Fruit fly (Drosophila melanogaster): ENCODE results near the gene CG11951.

Gene CG11951

dm6 chr3R:29230552-29231102 is 7.9 kb downstream of the CG11951 start:
- TF ChIP-seq vri (GFP tag; optimal IDR thresholded peaks at IDR 0.05) (peak; percentile 77), pdm3 (GFP tag; optimal IDR thresholded peaks at IDR 0.05) (no peak)

DNA sequence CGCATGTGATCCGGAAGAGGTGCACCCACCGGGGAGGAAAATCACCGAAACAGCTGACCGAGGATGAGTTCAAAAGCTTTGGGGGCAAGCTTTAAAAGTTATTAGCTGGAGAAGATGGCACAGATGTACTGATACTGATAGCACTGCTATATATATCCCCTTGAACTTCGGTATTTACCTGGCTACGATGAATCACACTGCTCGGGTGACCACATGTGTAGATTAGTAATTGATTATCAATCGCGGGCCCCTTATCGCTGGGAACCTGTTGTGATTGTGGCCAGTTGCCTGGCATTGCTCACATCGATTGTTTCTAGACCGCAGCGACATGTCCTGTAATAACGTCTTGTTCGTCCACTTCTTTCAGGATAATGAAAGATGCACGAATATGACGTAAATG is 8.6 kb downstream of the CG11951 start:
- TF ChIP-seq vri (GFP tag; optimal IDR thresholded peaks at IDR 0.05), result peak; percentile 20
- TF ChIP-seq CG3919 (GFP tag; optimal IDR thresholded peaks at IDR 0.05), result no peak

- TF ChIP-seq fkh (GFP tag; optimal IDR thresholded peaks at IDR 0.05) (peak; percentile 26), Blimp-1 (GFP tag; optimal IDR thresholded peaks at IDR 0.05) (peak; percentile 73), Ets21C (GFP tag; optimal IDR thresholded peaks at IDR 0.05) (no peak)
Observed at dm6 chr3R:29228745-29229448, 9.6 kb downstream of the CG11951 start, which contains the start of gene Usp1. Gene Usp1, plus strand, starts transcription at chr3R:29229161.

dm6 chr3R:29227675-29228211 is 10.8 kb downstream of the CG11951 start, which contains the start of gene CG14507:
Gene CG14507, minus strand, starts transcription at chr3R:29227725.
- TF ChIP-seq CG8632 (GFP tag; optimal IDR thresholded peaks at IDR 0.05) (no peak), CG1621 (tag; optimal IDR thresholded peaks at IDR 0.05) (no peak), CG8119 (GFP tag; IDR thresholded peaks at IDR 0.05) (peak; percentile 69), CG15336 (GFP tag; IDR thresholded peaks at IDR 0.05) (peak; percentile 74), eg (GFP tag; IDR thresholded peaks at IDR 0.05) (peak; percentile 25; the same call in 1 of the 3 replicates), Gug (GFP tag; IDR thresholded peaks at IDR 0.05) (no peak)

DNA sequence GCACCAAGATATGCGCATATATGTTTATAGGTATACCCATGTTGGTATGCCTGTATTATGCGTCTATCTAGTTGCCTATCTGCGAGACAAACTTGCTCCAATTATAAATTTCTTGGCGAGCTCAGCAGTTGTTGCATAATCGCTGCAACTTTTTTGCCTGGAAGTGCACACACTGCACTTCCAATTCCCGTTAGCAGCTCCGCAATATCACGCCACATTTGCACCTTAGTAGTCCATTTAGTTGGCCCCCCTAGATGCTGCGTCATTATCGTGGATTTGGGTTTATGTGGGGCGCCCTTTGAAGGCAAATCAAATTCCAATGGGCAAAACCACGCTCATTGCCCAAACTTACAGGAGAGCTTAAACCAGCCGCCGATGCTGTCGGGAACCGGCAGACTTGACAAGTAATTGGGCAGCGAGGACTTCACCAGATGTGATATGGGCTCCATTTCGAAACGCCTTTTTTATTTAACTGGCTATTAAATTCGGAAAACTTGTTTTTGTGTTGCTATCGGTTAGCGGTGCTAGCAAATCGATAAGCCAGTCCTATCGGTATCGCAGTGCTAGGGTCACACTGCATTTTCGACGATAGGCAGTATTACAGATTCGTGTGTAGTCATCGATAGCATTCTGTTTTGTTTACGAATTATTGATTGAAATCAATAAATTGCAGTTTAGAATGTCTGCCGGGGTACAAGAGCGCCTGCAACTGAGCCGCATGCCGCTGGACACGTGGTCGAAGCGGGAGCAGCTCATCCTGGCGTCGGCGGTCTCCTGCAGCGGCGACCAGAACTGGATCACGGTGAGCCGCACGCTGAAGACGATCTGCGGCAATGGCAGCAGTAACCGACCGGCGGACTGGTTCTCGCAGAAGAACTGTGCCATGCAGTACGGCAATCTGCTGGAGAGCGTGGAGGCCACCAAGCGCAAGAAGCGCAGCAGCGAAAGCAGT is 15.4 kb downstream of the CG11951 start, which contains the start of the genes Cisd2 and Brd8:
TSS of gene Cisd2 (minus strand) at position 538 of the 952 bp plus-strand sequence.
TSS of gene Brd8 (plus strand) at position 595 of the 952 bp plus-strand sequence.
- TF ChIP-seq vri (GFP tag; optimal IDR thresholded peaks at IDR 0.05), result peak; percentile 10
- peak; percentile 6 for TF ChIP-seq esn (GFP tag; optimal IDR thresholded peaks at IDR 0.05)
- no peak for TF ChIP-seq CG9139 (GFP tag; optimal IDR thresholded peaks at IDR 0.05)
- TF ChIP-seq Smox (GFP tag; optimal IDR thresholded peaks at IDR 0.05), result no peak
- no peak for TF ChIP-seq Gug (GFP tag; IDR thresholded peaks at IDR 0.05)
- TF ChIP-seq cyc (GFP tag; optimal IDR thresholded peaks at IDR 0.05), result no peak
- no peak for TF ChIP-seq CG6163 (GFP tag; IDR thresholded peaks at IDR 0.05)
- TF ChIP-seq achi (GFP tag; optimal IDR thresholded peaks at IDR 0.05), result no peak
- no peak for TF ChIP-seq ss (GFP tag; optimal IDR thresholded peaks at IDR 0.05)
- TF ChIP-seq Eip78C (GFP tag), result peak; percentile 48
- no peak for TF ChIP-seq CG16779 (tag; optimal IDR thresholded peaks at IDR 0.05)
- peak; percentile 44 for TF ChIP-seq fkh (GFP tag; optimal IDR thresholded peaks at IDR 0.05)

- TF ChIP-seq salr (GFP tag; optimal IDR thresholded peaks at IDR 0.05), result no peak
- no peak for TF ChIP-seq CG9139 (GFP tag; optimal IDR thresholded peaks at IDR 0.05)
- no peak for TF ChIP-seq CG3032 (tag; optimal IDR thresholded peaks at IDR 0.05)
- no peak for TF ChIP-seq spab (GFP tag; optimal IDR thresholded peaks at IDR 0.05)
- TF ChIP-seq Sox15 (GFP tag; optimal IDR thresholded peaks at IDR 0.05), result no peak
- TF ChIP-seq CG6808 (GFP tag; optimal IDR thresholded peaks at IDR 0.05), result no peak
- TF ChIP-seq fd85E (GFP tag; optimal IDR thresholded peaks at IDR 0.05), result no peak
- no peak for TF ChIP-seq Ets96B (tag; optimal IDR thresholded peaks at IDR 0.05)
- TF ChIP-seq OdsH (GFP tag; optimal IDR thresholded peaks at IDR 0.05), result no peak
- no peak for TF ChIP-seq Sox102F (GFP tag; optimal IDR thresholded peaks at IDR 0.05)
Observed at dm6 chr3R:29221168-29221567, 17.4 kb downstream of the CG11951 start.
